Worm (Caenorhabditis elegans) whole organism, mixed stage, embryonic: ENCODE data around the gene jbts-14.
A peak's percentile ranks its signal among the peaks of the same experiment; 100 is the strongest.

Source experiments
- M03D4.4 ChIP-seq: sonication (generic microtip); optimal IDR thresholded peaks from 2 replicates; lab custom pipeline; 2017; ENCODE audit warnings: mild to moderate bottlenecking, missing genetic modification characterization, missing compliant biosample characterization
- bed-3 ChIP-seq: fragments of 200-800 bp; sonication (Bioruptor generic); optimal IDR thresholded peaks from 3 replicates; lab custom pipeline; 2018; ENCODE audit warnings: mild to moderate bottlenecking, missing genetic modification characterization, moderate library complexity, missing compliant biosample characterization
- blmp-1 ChIP-seq: fragments of 150-350 bp; optimal IDR thresholded peaks from 2 replicates; lab custom pipeline; 2014; ENCODE audit warnings: missing biosample characterization, missing genetic modification characterization
- ceh-39 ChIP-seq: fragments of 150-350 bp; optimal IDR thresholded peaks from 2 replicates; lab custom pipeline; 2014; ENCODE audit warnings: missing biosample characterization, missing genetic modification characterization
- ceh-43 ChIP-seq: fragments of 200-800 bp; sonication (Bioruptor generic); optimal IDR thresholded peaks from 2 replicates; lab custom pipeline; 2018; ENCODE audit warnings: mild to moderate bottlenecking, missing genetic modification characterization, moderate library complexity, missing compliant biosample characterization
- ceh-83 ChIP-seq: fragments of 200-800 bp; sonication (Bioruptor generic); optimal IDR thresholded peaks from 2 replicates; lab custom pipeline; 2018; ENCODE audit warnings: mild to moderate bottlenecking, missing genetic modification characterization, missing compliant biosample characterization
- ces-1 ChIP-seq: fragments of 150-350 bp; optimal IDR thresholded peaks from 2 replicates; lab custom pipeline; 2014; ENCODE audit warnings: missing biosample characterization, missing genetic modification reagents, missing genetic modification characterization
- cnd-1 ChIP-seq: fragments of 200-800 bp; sonication (Bioruptor generic); optimal IDR thresholded peaks from 2 replicates; lab custom pipeline; 2018; ENCODE audit warnings: mild to moderate bottlenecking, missing genetic modification characterization, missing compliant biosample characterization
- drap-1 ChIP-seq: fragments of 200-800 bp; sonication (Bioruptor generic); optimal IDR thresholded peaks from 3 replicates; lab custom pipeline; 2018; ENCODE audit warnings: mild to moderate bottlenecking, missing genetic modification characterization, missing compliant biosample characterization
- elt-1 ChIP-seq: sonication (generic microtip); optimal IDR thresholded peaks from 2 replicates; lab custom pipeline; 2017; ENCODE audit warnings: missing genetic modification characterization, mild to moderate bottlenecking, missing compliant biosample characterization, antibody characterized with exemption, moderate library complexity, borderline replicate concordance; ENCODE audit not compliant: insufficient read depth
- elt-3 ChIP-seq: fragments of 150-350 bp; optimal IDR thresholded peaks from 2 replicates; lab custom pipeline; 2014; ENCODE audit warnings: missing biosample characterization, missing genetic modification characterization
- flh-1 ChIP-seq: fragments of 200-800 bp; sonication (Bioruptor generic); optimal IDR thresholded peaks from 2 replicates; lab custom pipeline; 2018; ENCODE audit warnings: mild to moderate bottlenecking, missing genetic modification characterization, moderate library complexity, missing compliant biosample characterization
- ham-2 ChIP-seq: fragments of 200-800 bp; sonication (Bioruptor generic); optimal IDR thresholded peaks from 2 replicates; lab custom pipeline; 2018; ENCODE audit warnings: mild to moderate bottlenecking, missing genetic modification characterization, missing compliant biosample characterization
- hlh-1 ChIP-seq: fragments of 150-350 bp; optimal IDR thresholded peaks from 2 replicates; lab custom pipeline; 2014; ENCODE audit warnings: missing biosample characterization, missing genetic modification reagents, missing genetic modification characterization
- lin-13 ChIP-seq: fragments of 150-350 bp; optimal IDR thresholded peaks from 2 replicates; lab custom pipeline; 2014; ENCODE audit warnings: missing biosample characterization, missing genetic modification characterization
- lin-32 ChIP-seq: fragments of 200-800 bp; sonication (Bioruptor generic); optimal IDR thresholded peaks from 2 replicates; lab custom pipeline; 2018; ENCODE audit warnings: mild to moderate bottlenecking, missing genetic modification characterization, missing compliant biosample characterization
- lsy-2 ChIP-seq: fragments of 150-350 bp; optimal IDR thresholded peaks from 2 replicates; lab custom pipeline; 2014; ENCODE audit warnings: missing biosample characterization, missing genetic modification characterization
- mab-5 ChIP-seq: fragments of 150-350 bp; optimal IDR thresholded peaks from 2 replicates; lab custom pipeline; 2014; ENCODE audit warnings: missing biosample characterization, missing genetic modification characterization
- mep-1 ChIP-seq: fragments of 150-350 bp; optimal IDR thresholded peaks from 2 replicates; lab custom pipeline; 2017; ENCODE audit warnings: missing biosample characterization, missing genetic modification reagents, missing genetic modification characterization, inconsistent platforms
- mls-2 ChIP-seq: sonication (generic microtip); optimal IDR thresholded peaks from 2 replicates; lab custom pipeline; 2016; ENCODE audit warnings: mild to moderate bottlenecking, missing genetic modification characterization, moderate library complexity, missing compliant biosample characterization
- nhr-12 ChIP-seq: fragments of 150-350 bp; optimal IDR thresholded peaks from 2 replicates; lab custom pipeline; 2014; ENCODE audit warnings: missing biosample characterization, missing genetic modification characterization
- nhr-2 ChIP-seq: fragments of 150-350 bp; optimal IDR thresholded peaks from 2 replicates; lab custom pipeline; 2014; ENCODE audit warnings: missing biosample characterization, missing genetic modification characterization
- nhr-237 ChIP-seq: fragments of 150-350 bp; optimal IDR thresholded peaks from 2 replicates; lab custom pipeline; 2014; ENCODE audit warnings: missing biosample characterization, missing genetic modification characterization
- nhr-28 ChIP-seq: fragments of 150-350 bp; optimal IDR thresholded peaks from 2 replicates; lab custom pipeline; 2014; ENCODE audit warnings: missing biosample characterization, missing genetic modification characterization
- nhr-76 ChIP-seq: sonication (generic microtip); optimal IDR thresholded peaks from 2 replicates; lab custom pipeline; 2017; ENCODE audit warnings: missing biosample characterization, missing genetic modification characterization
- pha-4 ChIP-seq: fragments of 150-350 bp; optimal IDR thresholded peaks from 2 replicates; lab custom pipeline; 2018; ENCODE audit warnings: missing biosample characterization, missing genetic modification reagents, missing genetic modification characterization
- sem-2 ChIP-seq: fragments of 200-800 bp; sonication (Bioruptor generic); optimal IDR thresholded peaks from 2 replicates; lab custom pipeline; 2018; ENCODE audit warnings: mild to moderate bottlenecking, missing genetic modification characterization, missing compliant biosample characterization
- snpc-4 ChIP-seq: fragments of 150-350 bp; optimal IDR thresholded peaks from 2 replicates; lab custom pipeline; 2014; ENCODE audit warnings: missing biosample characterization, missing genetic modification characterization
- sptf-1 ChIP-seq: sonication (generic microtip); optimal IDR thresholded peaks from 2 replicates; lab custom pipeline; 2017; ENCODE audit warnings: mild to moderate bottlenecking, missing genetic modification characterization, moderate library complexity, missing compliant biosample characterization
- tbx-8 ChIP-seq: fragments of 200-800 bp; sonication (Bioruptor generic); optimal IDR thresholded peaks from 2 replicates; lab custom pipeline; 2018; ENCODE audit warnings: mild to moderate bottlenecking, missing genetic modification characterization, moderate library complexity, missing compliant biosample characterization
- unc-120 ChIP-seq: sonication (generic microtip); optimal IDR thresholded peaks from 2 replicates; lab custom pipeline; 2017; ENCODE audit warnings: missing genetic modification characterization, missing compliant biosample characterization; ENCODE audit not compliant: poor library complexity, severe bottlenecking
- unc-39 ChIP-seq: fragments of 150-350 bp; optimal IDR thresholded peaks from 2 replicates; lab custom pipeline; 2014; ENCODE audit warnings: missing biosample characterization, missing genetic modification characterization
- unc-62 ChIP-seq: fragments of 150-350 bp; optimal IDR thresholded peaks from 2 replicates; lab custom pipeline; 2014; ENCODE audit warnings: missing biosample characterization, missing genetic modification reagents, missing genetic modification characterization
- zip-8 ChIP-seq: fragments of 150-350 bp; optimal IDR thresholded peaks from 2 replicates; lab custom pipeline; 2014; ENCODE audit warnings: missing biosample characterization, missing genetic modification characterization
- ztf-11 ChIP-seq: fragments of 150-350 bp; optimal IDR thresholded peaks from 2 replicates; lab custom pipeline; 2014; ENCODE audit warnings: missing biosample characterization, missing genetic modification characterization

jbts-14 gene

ce11 chrX:8703664-8704356 is at the start of gene jbts-14:
jbts-14 (plus strand) TSS chrX:8704306.
- TF ChIP-seq drap-1 (no peak), mls-2 (no peak), lsy-2 (tag; lab: Kevin White, UChicago) (no peak), nhr-12 (tag; lab: Kevin White, UChicago) (no peak), sem-2 (GFP tag; lab: Kevin White, UChicago) (no peak), snpc-4 (tag; lab: Kevin White, UChicago) (no peak), pha-4 (tag; lab: Kevin White, UChicago) (no peak)

DNA sequence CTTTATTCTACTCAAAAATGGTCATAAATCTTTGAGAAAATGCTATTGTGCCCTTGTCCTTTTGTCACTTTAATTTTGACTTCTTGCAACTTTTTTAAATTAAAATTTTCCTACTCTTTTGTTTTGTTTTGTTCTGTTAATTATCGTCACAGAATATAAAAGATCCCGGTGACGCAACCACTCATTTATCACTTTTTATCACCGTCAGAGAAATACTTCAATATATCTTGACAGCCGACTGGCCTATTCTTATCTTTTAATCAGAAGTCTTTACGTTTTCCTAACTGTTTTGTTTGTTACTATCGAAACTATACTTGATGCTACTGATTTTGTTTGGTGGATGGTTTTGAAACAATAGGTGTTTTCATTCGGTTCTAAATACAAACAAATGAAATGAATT is 48.1 kb upstream of the jbts-14 start:
- TF ChIP-seq lsy-2 (tag; lab: Kevin White, UChicago) (no peak), zip-8 (tag; lab: Kevin White, UChicago) (peak; percentile 2)

- TF ChIP-seq bed-3 (GFP tag; lab: Kevin White, UChicago) (no peak), ces-1 (peak; percentile 77)
These were observed 44.6 kb upstream of the jbts-14 start for ce11 chrX:8659521-8659920.

DNA sequence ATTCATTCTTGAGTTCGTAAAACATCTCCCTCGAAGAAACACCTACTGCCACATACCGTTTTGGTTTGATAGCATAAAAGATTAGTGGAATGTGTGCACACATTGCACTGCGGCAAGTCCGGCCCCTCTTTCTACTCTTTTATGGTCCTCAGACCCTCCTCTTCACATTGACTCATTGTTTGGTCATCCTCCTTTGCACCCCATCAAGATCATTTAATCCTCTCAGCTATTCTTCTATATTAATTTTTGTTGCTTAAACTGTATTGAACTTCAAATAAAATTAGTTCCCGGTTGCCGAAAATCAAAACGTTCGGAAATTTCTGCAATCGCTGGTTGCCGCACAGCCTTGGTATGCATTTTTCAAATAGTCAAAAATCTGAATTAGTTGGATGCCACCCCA is 43.8 kb upstream of the jbts-14 start, which contains the start of gene rig-1:
Gene rig-1, plus strand, starts transcription at position 301 of the 400 bp plus-strand sequence.
- peak; percentile 51 for TF ChIP-seq nhr-2 (tag; lab: Kevin White, UChicago)
- no peak for TF ChIP-seq ceh-43 (GFP tag; lab: Kevin White, UChicago)
- TF ChIP-seq, all 35 proteins: peak for 1

ce11 chrX:8660909-8661308 is 43.2 kb upstream of the jbts-14 start:
- no peak for TF ChIP-seq pha-4 (tag; lab: Kevin White, UChicago)
- peak; percentile 78 for TF ChIP-seq nhr-2 (tag; lab: Kevin White, UChicago)
- TF ChIP-seq zip-8 (tag; lab: Kevin White, UChicago) = peak; percentile 62
- TF ChIP-seq, all 35 proteins: peak for 2

DNA sequence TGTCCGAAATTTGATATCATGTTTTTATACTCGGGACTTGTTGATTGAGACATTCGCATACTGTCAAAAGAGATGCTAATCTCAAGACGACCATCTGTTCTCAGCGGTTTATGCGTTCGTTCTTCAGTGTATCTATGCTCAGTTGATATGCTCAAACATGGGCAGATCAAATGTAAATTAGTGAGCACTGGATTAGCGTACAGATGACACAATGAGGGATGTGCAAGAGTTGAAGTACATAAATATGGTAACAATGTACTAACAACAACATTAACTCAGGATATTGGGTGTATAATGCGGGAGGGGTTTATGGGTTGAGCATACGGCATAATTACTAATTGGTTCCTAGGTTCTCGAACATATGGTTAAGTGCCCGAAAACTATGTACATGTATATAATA is 41.7 kb upstream of the jbts-14 start:
- no peak for TF ChIP-seq nhr-12 (tag; lab: Kevin White, UChicago)
- TF ChIP-seq unc-62 = no peak
- TF ChIP-seq snpc-4 (tag; lab: Kevin White, UChicago) = no peak
- TF ChIP-seq hlh-1 (tag; lab: Kevin White, UChicago) = no peak
- TF ChIP-seq nhr-2 (tag; lab: Kevin White, UChicago) = peak; percentile 52
- no peak for TF ChIP-seq M03D4.4 (tag; lab: Kevin White, UChicago)
- TF ChIP-seq lin-13 = no peak
- TF ChIP-seq flh-1 (GFP tag; lab: Kevin White, UChicago) = no peak
- TF ChIP-seq sptf-1 (tag; lab: Kevin White, UChicago) = no peak
- TF ChIP-seq ceh-39 = no peak
- TF ChIP-seq nhr-76 (tag; lab: Kevin White, UChicago) = no peak
- TF ChIP-seq ceh-83 (GFP tag; lab: Kevin White, UChicago) = no peak
- no peak for TF ChIP-seq elt-1 (tag; lab: Kevin White, UChicago)
- no peak for TF ChIP-seq ztf-11 (tag; lab: Kevin White, UChicago)
- TF ChIP-seq blmp-1 (tag; lab: Kevin White, UChicago) = no peak
- no peak for TF ChIP-seq nhr-28 (tag; lab: Kevin White, UChicago)
- TF ChIP-seq zip-8 (tag; lab: Kevin White, UChicago) = no peak
- TF ChIP-seq unc-120 = no peak
- TF ChIP-seq nhr-237 = no peak
- no peak for TF ChIP-seq drap-1
- TF ChIP-seq ham-2 (GFP tag; lab: Kevin White, UChicago) = no peak
- no peak for TF ChIP-seq tbx-8 (GFP tag; lab: Kevin White, UChicago)
- TF ChIP-seq ces-1 = peak; percentile 66
- no peak for TF ChIP-seq mep-1 (tag; lab: Kevin White, UChicago)
- TF ChIP-seq bed-3 (GFP tag; lab: Kevin White, UChicago) = no peak
- peak; percentile 9 for TF ChIP-seq mls-2
- no peak for TF ChIP-seq unc-39 (tag; lab: Kevin White, UChicago)
- TF ChIP-seq pha-4 (tag; lab: Kevin White, UChicago) = no peak
- TF ChIP-seq sem-2 (GFP tag; lab: Kevin White, UChicago) = no peak
- TF ChIP-seq cnd-1 (tag; lab: Kevin White, UChicago) = peak; percentile 54
- TF ChIP-seq mab-5 = no peak
- TF ChIP-seq elt-3 = no peak
- no peak for TF ChIP-seq ceh-43 (GFP tag; lab: Kevin White, UChicago)
- no peak for TF ChIP-seq lsy-2 (tag; lab: Kevin White, UChicago)
- peak; percentile 26 for TF ChIP-seq lin-32 (GFP tag; lab: Kevin White, UChicago)
